Worm (Caenorhabditis elegans) whole organism, L2 larva: ENCODE measurements around the gene pes-5.

ENCODE experiments used
- R02D3.7 ChIP-seq: fragments of 150-350 bp; optimal IDR thresholded peaks from 2 replicates; lab custom pipeline; 2014; ENCODE audit warnings: missing biosample characterization, missing genetic modification characterization
- alr-1 ChIP-seq: fragments of 150-350 bp; optimal IDR thresholded peaks from 2 replicates; lab custom pipeline; 2014; ENCODE audit warnings: missing biosample characterization, missing genetic modification characterization
- aly-2 ChIP-seq: fragments of 150-350 bp; optimal IDR thresholded peaks from 2 replicates; lab custom pipeline; 2014; ENCODE audit warnings: missing biosample characterization, missing genetic modification characterization
- ama-1 ChIP-seq: fragments of 150-350 bp; optimal IDR thresholded peaks from 2 replicates; lab custom pipeline; 2018; ENCODE audit warnings: inconsistent platforms
- fos-1 ChIP-seq: fragments of 150-350 bp; optimal IDR thresholded peaks from 2 replicates; lab custom pipeline; 2014; ENCODE audit warnings: missing biosample characterization, missing genetic modification characterization
- mdl-1 ChIP-seq, 2 experiments: fragments of 150-350 bp in 1 of 2; sonication (generic microtip) in 1 of 2; optimal IDR thresholded peaks; 2 replicates each; lab custom pipeline; 2017; ENCODE audit warnings: missing biosample characterization in 2 of 2, missing genetic modification characterization in 2 of 2
- unc-62 ChIP-seq: fragments of 150-350 bp; optimal IDR thresholded peaks from 2 replicates; lab custom pipeline; 2014; ENCODE audit warnings: missing biosample characterization, missing genetic modification reagents, missing genetic modification characterization
- ztf-11 ChIP-seq: sonication (generic microtip); optimal IDR thresholded peaks from 2 replicates; lab custom pipeline; 2017; ENCODE audit warnings: missing biosample characterization, missing genetic modification characterization

- TF ChIP-seq aly-2 = no peak
- TF ChIP-seq ama-1 (lab: Kevin White, UChicago) = no peak
- no peak for TF ChIP-seq ztf-11 (tag; lab: Kevin White, UChicago)
- no peak for TF ChIP-seq alr-1 (tag; lab: Kevin White, UChicago)
- TF ChIP-seq unc-62 (GFP tag; lab: Kevin White, UChicago) = no peak
- no peak for TF ChIP-seq fos-1
- TF ChIP-seq mdl-1 (tag; optimal IDR thresholded peaks at IDR 0.05; lab: Kevin White, UChicago) = no peak
- no peak for TF ChIP-seq R02D3.7 (tag; lab: Kevin White, UChicago)
Observed at ce11 chrII:11816014-11816413, 13.8 kb downstream of the pes-5 start.
